Fruit fly (Drosophila melanogaster): ENCODE results near the gene Hsp26.

Gene Hsp26

dm6 chr3L:9372278-9372975 is 4.8 kb downstream of the Hsp26 start, which contains the start of the genes Hsp67Bc, CG4456 and Hsp22 (continued):
- TF ChIP-seq Pdp1 (GFP tag; optimal IDR thresholded peaks at IDR 0.05) (peak in 1 of 2 experiments; percentile 30), CG2120 (GFP tag; optimal IDR thresholded peaks at IDR 0.05) (no peak), NfI (GFP tag; optimal IDR thresholded peaks at IDR 0.05) (no peak), CG15479 (GFP tag; optimal IDR thresholded peaks at IDR 0.05) (no peak), NC2α (GFP tag; optimal IDR thresholded peaks at IDR 0.05) (no peak), CG1792 (GFP tag; optimal IDR thresholded peaks at IDR 0.05) (peak; percentile 1), grn (GFP tag; optimal IDR thresholded peaks at IDR 0.05) (peak; percentile 81), Hr39 (optimal IDR thresholded peaks at IDR 0.05) (no peak), cwo (GFP tag; optimal IDR thresholded peaks at IDR 0.05) (no peak), kah (GFP tag; optimal IDR thresholded peaks at IDR 0.05) (no peak)

dm6 chr3L:9370907-9371365 is 6.3 kb downstream of the Hsp26 start, which contains the start of gene Fdx1:
TSS of gene Fdx1 (minus strand) at chr3L:9371238.
- no peak for TF ChIP-seq eyg (GFP tag; optimal IDR thresholded peaks at IDR 0.05)
- TF ChIP-seq eve (GFP tag; optimal IDR thresholded peaks at IDR 0.05): no peak
- peak; percentile 27 for TF ChIP-seq CG12659 (GFP tag; optimal IDR thresholded peaks at IDR 0.05)
- TF ChIP-seq bsh (GFP tag; optimal IDR thresholded peaks at IDR 0.05): peak in 1 of 2 experiments; percentile 50
- TF ChIP-seq corto (GFP tag; optimal IDR thresholded peaks at IDR 0.05): no peak
- no peak for TF ChIP-seq CG17802 (tag; optimal IDR thresholded peaks at IDR 0.05)
- TF ChIP-seq ham (GFP tag; IDR thresholded peaks at IDR 0.05): no peak
- TF ChIP-seq CG1233 (GFP tag; optimal IDR thresholded peaks at IDR 0.05): no peak
- TF ChIP-seq lilli (GFP tag; optimal IDR thresholded peaks at IDR 0.05): peak; percentile 48
- TF ChIP-seq TFAM (GFP tag; optimal IDR thresholded peaks at IDR 0.05): no peak
- TF ChIP-seq PHDP (tag; optimal IDR thresholded peaks at IDR 0.05): peak; percentile 31
- TF ChIP-seq Lhr (GFP tag; optimal IDR thresholded peaks at IDR 0.05): no peak
- no peak for TF ChIP-seq tap (tag; optimal IDR thresholded peaks at IDR 0.05)
- no peak for TF ChIP-seq Hr78 (GFP tag; optimal IDR thresholded peaks at IDR 0.05)
- TF ChIP-seq Xbp1 (GFP tag; optimal IDR thresholded peaks at IDR 0.05): peak; percentile 34
- TF ChIP-seq CG15073 (GFP tag; optimal IDR thresholded peaks at IDR 0.05): no peak
- TF ChIP-seq Fer1 (GFP tag; optimal IDR thresholded peaks at IDR 0.05): peak; percentile 38
- TF ChIP-seq CG30020 (tag; optimal IDR thresholded peaks at IDR 0.05): no peak
- peak; percentile 51 for TF ChIP-seq Fer3 (tag; optimal IDR thresholded peaks at IDR 0.05)
- no peak for TF ChIP-seq z (GFP tag; IDR thresholded peaks at IDR 0.05)
- TF ChIP-seq BEAF-32 (GFP tag; optimal IDR thresholded peaks at IDR 0.05): peak; percentile 65
- no peak for TF ChIP-seq salm (tag; optimal IDR thresholded peaks at IDR 0.05)
- TF ChIP-seq kah (GFP tag; optimal IDR thresholded peaks at IDR 0.05): no peak
- no peak for TF ChIP-seq CG42726 (GFP tag; IDR thresholded peaks at IDR 0.05; ENCODE audit: partially characterized antibody)
- TF ChIP-seq crol (GFP tag; IDR thresholded peaks at IDR 0.05): no peak
- TF ChIP-seq CG4854 (GFP tag; optimal IDR thresholded peaks at IDR 0.05): no peak
- no peak for TF ChIP-seq CG3838 (GFP tag; optimal IDR thresholded peaks at IDR 0.05)
- no peak for TF ChIP-seq dmrt99B (tag; optimal IDR thresholded peaks at IDR 0.05)
- peak; percentile 20 for TF ChIP-seq CG33557 (GFP tag; optimal IDR thresholded peaks at IDR 0.05)
- no peak; the same call in 1 of the 2 replicates for TF ChIP-seq CG32772 (GFP tag; IDR thresholded peaks at IDR 0.05)
- TF ChIP-seq lov (optimal IDR thresholded peaks at IDR 0.05): no peak
- TF ChIP-seq lov (GFP tag; IDR thresholded peaks at IDR 0.05): no peak
- TF ChIP-seq row (GFP tag; IDR thresholded peaks at IDR 0.05): peak; percentile 84
- TF ChIP-seq Lpt (GFP tag; optimal IDR thresholded peaks at IDR 0.05): no peak
- peak; percentile 7 for TF ChIP-seq CG12299 (tag; optimal IDR thresholded peaks at IDR 0.05)
- TF ChIP-seq Bteb2 (GFP tag; optimal IDR thresholded peaks at IDR 0.05): no peak
- TF ChIP-seq HLHmδ (GFP tag; optimal IDR thresholded peaks at IDR 0.05): no peak
- TF ChIP-seq CG6654 (GFP tag; optimal IDR thresholded peaks at IDR 0.05): no peak
- no peak for TF ChIP-seq zen2 (GFP tag; IDR thresholded peaks at IDR 0.05; ENCODE audit: partially characterized antibody)
